Worm (Caenorhabditis elegans): Measurements from ENCODE around the gene syf-3.

DNA sequence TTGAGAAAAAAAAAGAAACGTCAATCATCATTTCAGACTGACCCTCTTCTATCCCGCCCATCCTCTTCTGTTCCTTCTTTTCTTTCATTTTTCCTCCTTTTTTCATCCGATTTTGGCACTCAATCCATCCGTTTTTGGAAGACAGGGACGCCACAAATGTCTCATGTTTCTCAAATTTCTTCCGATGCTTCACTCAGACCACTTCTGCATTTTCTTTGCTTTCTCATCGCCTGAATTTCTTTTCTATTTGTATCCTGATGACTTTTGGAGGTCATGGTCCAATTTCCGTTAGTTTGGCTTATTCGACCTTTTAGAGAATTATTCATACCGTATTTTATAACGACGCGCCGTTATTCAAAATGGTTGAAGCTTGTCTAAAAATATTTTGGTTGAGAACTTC, 32.8 kb downstream of the syf-3 start:
- TF ChIP-seq ref-1 (GFP tag; conservative IDR thresholded peaks at IDR 0.05) (no peak), flt-1 (GFP tag; IDR thresholded peaks at IDR 0.05) (no peak), med-1 (GFP tag; optimal IDR thresholded peaks at IDR 0.05; ENCODE audit: insufficient read depth) (no peak), ztf-29 (GFP tag; IDR thresholded peaks at IDR 0.05) (no peak)
